Fruit fly (Drosophila melanogaster) whole organism, embryonic: Measurements from ENCODE around the gene CG15717.

Source experiments
- B-H1 ChIP-seq: fragments of 200-800 bp; sonication (Bioruptor generic); IDR thresholded peaks from 3 replicates; pipeline ENCODE4 v1.3.6; 2022; ENCODE audit warnings: missing biosample characterization, missing genetic modification characterization
- CG10321 ChIP-seq: fragments of 200-800 bp; sonication (Bioruptor generic); IDR thresholded peaks from 2 replicates; pipeline ENCODE4 v1.3.6; 2022; ENCODE audit warnings: missing biosample characterization, missing genetic modification characterization
- CG11093 ChIP-seq: fragments of 200-800 bp; sonication (Bioruptor generic); IDR thresholded peaks from 3 replicates; pipeline ENCODE4 v1.3.6; 2022; ENCODE audit warnings: missing biosample characterization, missing genetic modification characterization
- CG11456 ChIP-seq: fragments of 200-800 bp; sonication (Bioruptor generic); IDR thresholded peaks from 3 replicates; pipeline ENCODE4 v1.3.6; 2022; ENCODE audit warnings: missing biosample characterization, missing genetic modification characterization
- CG12219 ChIP-seq: fragments of 200-800 bp; sonication (Bioruptor generic); optimal IDR thresholded peaks from 3 replicates; lab custom pipeline; 2018; ENCODE audit warnings: missing biosample characterization, mild to moderate bottlenecking, missing genetic modification characterization
- CG12391 ChIP-seq: fragments of 200-800 bp; sonication (Bioruptor generic); optimal IDR thresholded peaks from 3 replicates; lab custom pipeline; 2018; ENCODE audit warnings: missing biosample characterization, mild to moderate bottlenecking, missing genetic modification characterization, moderate library complexity
- CG13287 ChIP-seq: fragments of 200-800 bp; sonication (Bioruptor generic); IDR thresholded peaks from 2 replicates; pipeline ENCODE4 v1.3.6; 2022; ENCODE audit warnings: missing biosample characterization, missing genetic modification characterization; ENCODE audit not compliant: partially characterized antibody
- CG13424 ChIP-seq: fragments of 200-800 bp; sonication (Bioruptor generic); optimal IDR thresholded peaks from 2 replicates; lab custom pipeline; 2019; ENCODE audit warnings: missing biosample characterization, mild to moderate bottlenecking, missing genetic modification characterization, moderate library complexity
- CG15269 ChIP-seq: fragments of 200-800 bp; sonication (Bioruptor generic); optimal IDR thresholded peaks from 2 replicates; lab custom pipeline; 2018; ENCODE audit warnings: missing biosample characterization, mild to moderate bottlenecking, missing genetic modification characterization, moderate library complexity
- CG15514 ChIP-seq: fragments of 200-800 bp; sonication (Bioruptor generic); optimal IDR thresholded peaks from 3 replicates; lab custom pipeline; 2017; ENCODE audit warnings: missing biosample characterization, missing genetic modification characterization, mild to moderate bottlenecking, moderate library complexity, missing genetic modification reagents
- CG16779 ChIP-seq: fragments of 200-800 bp; sonication (Bioruptor generic); IDR thresholded peaks from 2 replicates; pipeline ENCODE4 v1.3.6; 2022; ENCODE audit warnings: missing biosample characterization, missing genetic modification characterization
- CG16813 ChIP-seq: fragments of 200-800 bp; sonication (Bioruptor generic); IDR thresholded peaks from 3 replicates; pipeline ENCODE4 v1.3.6; 2022; ENCODE audit warnings: missing biosample characterization, missing genetic modification characterization; ENCODE audit not compliant: partially characterized antibody
- CG17829 ChIP-seq: fragments of 200-800 bp; optimal IDR thresholded peaks from 2 replicates; lab custom pipeline; 2019; ENCODE audit warnings: missing biosample characterization, mild to moderate bottlenecking, missing genetic modification characterization, moderate library complexity
- CG2199 ChIP-seq: fragments of 200-800 bp; sonication (Bioruptor generic); IDR thresholded peaks from 3 replicates; pipeline ENCODE4 v1.3.6; 2022; ENCODE audit warnings: missing biosample characterization, missing genetic modification characterization
- CG30431 ChIP-seq: fragments of 200-800 bp; sonication (Bioruptor generic); optimal IDR thresholded peaks from 2 replicates; lab custom pipeline; 2017; ENCODE audit warnings: missing biosample characterization, missing genetic modification characterization
- CG31224 ChIP-seq: fragments of 200-800 bp; sonication (Bioruptor generic); IDR thresholded peaks from 2 replicates; pipeline ENCODE4 v1.3.6; 2022; ENCODE audit warnings: missing biosample characterization, missing genetic modification characterization
- CG43689 ChIP-seq: fragments of 200-800 bp; sonication (Bioruptor generic); IDR thresholded peaks from 2 replicates; pipeline ENCODE4 v1.3.6; 2022; ENCODE audit warnings: missing biosample characterization, missing genetic modification characterization
- CG4854 ChIP-seq: fragments of 200-800 bp; sonication (Bioruptor generic); optimal IDR thresholded peaks from 2 replicates; lab custom pipeline; 2016; ENCODE audit warnings: missing biosample characterization, missing genetic modification characterization, inconsistent platforms
- CG7745 ChIP-seq: fragments of 200-800 bp; sonication (Bioruptor generic); optimal IDR thresholded peaks from 2 replicates; lab custom pipeline; 2018; ENCODE audit warnings: missing biosample characterization, mild to moderate bottlenecking, missing genetic modification characterization, moderate library complexity
- CG8944 ChIP-seq: fragments of 200-800 bp; sonication (Bioruptor generic); optimal IDR thresholded peaks from 3 replicates; lab custom pipeline; 2016; ENCODE audit warnings: missing biosample characterization, missing genetic modification characterization
- CG9437 ChIP-seq: fragments of 200-800 bp; sonication (Bioruptor generic); optimal IDR thresholded peaks from 2 replicates; lab custom pipeline; 2018; ENCODE audit warnings: missing biosample characterization, mild to moderate bottlenecking, missing genetic modification characterization
- CG9932 ChIP-seq: fragments of 200-800 bp; sonication (Bioruptor generic); IDR thresholded peaks from 2 replicates; pipeline ENCODE4 v1.3.6; 2022; ENCODE audit warnings: missing biosample characterization, missing genetic modification characterization
- CoRest ChIP-seq: fragments of 200-800 bp; sonication (Bioruptor generic); optimal IDR thresholded peaks from 3 replicates; lab custom pipeline; 2018; ENCODE audit warnings: missing biosample characterization, mild to moderate bottlenecking, missing genetic modification characterization, moderate library complexity
- Fer2 ChIP-seq: fragments of 200-800 bp; sonication (Bioruptor generic); optimal IDR thresholded peaks from 2 replicates; lab custom pipeline; 2018; ENCODE audit warnings: missing biosample characterization, mild to moderate bottlenecking, missing genetic modification characterization, moderate library complexity
- Gsc ChIP-seq: fragments of 200-800 bp; sonication (Bioruptor generic); IDR thresholded peaks from 2 replicates; pipeline ENCODE4 v1.3.6; 2022; ENCODE audit warnings: missing biosample characterization, missing genetic modification characterization
- HLHmδ ChIP-seq: fragments of 200-800 bp; sonication (Bioruptor generic); optimal IDR thresholded peaks from 2 replicates; lab custom pipeline; 2018; ENCODE audit warnings: missing biosample characterization, mild to moderate bottlenecking, missing genetic modification characterization, moderate library complexity
- Max ChIP-seq: fragments of 200-800 bp; sonication (Bioruptor generic); optimal IDR thresholded peaks from 2 replicates; lab custom pipeline; 2016; ENCODE audit warnings: missing biosample characterization, mild to moderate bottlenecking, missing genetic modification characterization
- Mes4 ChIP-seq: fragments of 200-800 bp; sonication (Bioruptor generic); optimal IDR thresholded peaks from 2 replicates; lab custom pipeline; 2016; ENCODE audit warnings: missing biosample characterization, missing genetic modification characterization
- NK7.1 ChIP-seq: fragments of 200-800 bp; sonication (Bioruptor generic); optimal IDR thresholded peaks from 3 replicates; lab custom pipeline; 2016; ENCODE audit warnings: missing biosample characterization, missing genetic modification characterization
- Neu2 ChIP-seq: fragments of 200-800 bp; sonication (Bioruptor generic); optimal IDR thresholded peaks from 3 replicates; lab custom pipeline; 2016; ENCODE audit warnings: missing biosample characterization, missing genetic modification characterization, borderline replicate concordance
- Ssrp ChIP-seq: fragments of 200-800 bp; sonication (Bioruptor generic); optimal IDR thresholded peaks from 2 replicates; lab custom pipeline; 2018; ENCODE audit warnings: missing biosample characterization, mild to moderate bottlenecking, missing genetic modification characterization, moderate library complexity
- amos ChIP-seq: fragments of 200-800 bp; sonication (Bioruptor generic); IDR thresholded peaks from 2 replicates; pipeline ENCODE4 v1.3.6; 2022; ENCODE audit warnings: missing biosample characterization, missing genetic modification characterization; ENCODE audit not compliant: partially characterized antibody
- cas ChIP-seq: fragments of 200-800 bp; sonication (Bioruptor generic); IDR thresholded peaks from 2 replicates; pipeline ENCODE4 v1.3.6; 2022; ENCODE audit warnings: missing biosample characterization, missing genetic modification characterization
- da ChIP-seq: fragments of 200-800 bp; sonication (Bioruptor generic); optimal IDR thresholded peaks from 2 replicates; lab custom pipeline; 2016; ENCODE audit warnings: missing biosample characterization, missing genetic modification characterization
- dati ChIP-seq: fragments of 200-800 bp; sonication (Bioruptor generic); IDR thresholded peaks from 2 replicates; pipeline ENCODE4 v1.3.6; 2022; ENCODE audit warnings: missing biosample characterization, missing genetic modification characterization
- ewg ChIP-seq: fragments of 200-800 bp; sonication (Bioruptor generic); optimal IDR thresholded peaks from 3 replicates; lab custom pipeline; 2017; ENCODE audit warnings: mild to moderate bottlenecking, missing biosample characterization, missing genetic modification reagents, missing genetic modification characterization
- fd96Cb ChIP-seq: fragments of 200-800 bp; sonication (Bioruptor generic); optimal IDR thresholded peaks from 2 replicates; lab custom pipeline; 2018; ENCODE audit warnings: missing biosample characterization, mild to moderate bottlenecking, missing genetic modification characterization, moderate library complexity
- gem ChIP-seq: fragments of 200-800 bp; sonication (Bioruptor generic); optimal IDR thresholded peaks from 2 replicates; lab custom pipeline; 2019; ENCODE audit warnings: missing biosample characterization, mild to moderate bottlenecking, missing genetic modification characterization, moderate library complexity
- gfzf ChIP-seq: fragments of 200-800 bp; sonication (Bioruptor generic); optimal IDR thresholded peaks from 2 replicates; lab custom pipeline; 2016; ENCODE audit warnings: missing biosample characterization, mild to moderate bottlenecking, missing genetic modification characterization, moderate library complexity
- grau ChIP-seq: fragments of 200-800 bp; optimal IDR thresholded peaks from 3 replicates; lab custom pipeline; 2019; ENCODE audit warnings: missing biosample characterization, mild to moderate bottlenecking, missing genetic modification characterization, moderate library complexity
- lov ChIP-seq, 2 experiments: fragments of 200-800 bp in 1 of 2; fragments of >200 bp in 1 of 2; sonication (Bioruptor generic) in 1 of 2; IDR thresholded peaks in 1 of 2; optimal IDR thresholded peaks in 1 of 2; 2 replicates in 1 of 2; 3 replicates in 1 of 2; pipeline versions ENCODE4 v1.3.6 to Lab custom; 2017 to 2022; ENCODE audit warnings: missing biosample characterization in 1 of 2, missing genetic modification characterization in 1 of 2
- nerfin-1 ChIP-seq: fragments of 200-800 bp; sonication (Bioruptor generic); optimal IDR thresholded peaks from 3 replicates; lab custom pipeline; 2019; ENCODE audit warnings: missing biosample characterization, mild to moderate bottlenecking, missing genetic modification characterization, moderate library complexity
- odd ChIP-seq: fragments of 200-800 bp; sonication (Bioruptor generic); optimal IDR thresholded peaks from 2 replicates; lab custom pipeline; 2017; ENCODE audit warnings: missing biosample characterization, mild to moderate bottlenecking, missing genetic modification characterization
- pan ChIP-seq, 4 experiments: fragments of >200 bp in 3 of 4; fragments of 200-800 bp in 1 of 4; sonication (Bioruptor generic) in 1 of 4; optimal IDR thresholded peaks in 3 of 4; IDR thresholded peaks in 1 of 4; 2 replicates each; pipeline versions ENCODE4 v1.3.6 to Lab custom; 2017 to 2022; ENCODE audit warnings: missing biosample characterization in 2 of 4, missing genetic modification characterization in 2 of 4, mixed read lengths in 1 of 4
- row ChIP-seq: fragments of 200-800 bp; sonication (Bioruptor generic); IDR thresholded peaks from 3 replicates; pipeline ENCODE4 v1.3.6; 2022; ENCODE audit warnings: missing biosample characterization, missing genetic modification characterization
- slbo ChIP-seq: fragments of 200-800 bp; sonication (Bioruptor generic); IDR thresholded peaks from 2 replicates; pipeline ENCODE4 v1.3.6; 2022; ENCODE audit warnings: missing biosample characterization, missing genetic modification characterization
- sqz ChIP-seq: fragments of 200-800 bp; sonication (Bioruptor generic); optimal IDR thresholded peaks from 3 replicates; lab custom pipeline; 2018; ENCODE audit warnings: missing biosample characterization, mild to moderate bottlenecking, missing genetic modification characterization
- trem ChIP-seq: fragments of 200-800 bp; optimal IDR thresholded peaks from 3 replicates; lab custom pipeline; 2019; ENCODE audit warnings: missing biosample characterization, mild to moderate bottlenecking, missing genetic modification characterization, moderate library complexity
- trh ChIP-seq: fragments of 200-800 bp; sonication (Bioruptor generic); optimal IDR thresholded peaks from 2 replicates; lab custom pipeline; 2016; ENCODE audit warnings: missing biosample characterization, missing genetic modification characterization

CG15717 gene

DNA sequence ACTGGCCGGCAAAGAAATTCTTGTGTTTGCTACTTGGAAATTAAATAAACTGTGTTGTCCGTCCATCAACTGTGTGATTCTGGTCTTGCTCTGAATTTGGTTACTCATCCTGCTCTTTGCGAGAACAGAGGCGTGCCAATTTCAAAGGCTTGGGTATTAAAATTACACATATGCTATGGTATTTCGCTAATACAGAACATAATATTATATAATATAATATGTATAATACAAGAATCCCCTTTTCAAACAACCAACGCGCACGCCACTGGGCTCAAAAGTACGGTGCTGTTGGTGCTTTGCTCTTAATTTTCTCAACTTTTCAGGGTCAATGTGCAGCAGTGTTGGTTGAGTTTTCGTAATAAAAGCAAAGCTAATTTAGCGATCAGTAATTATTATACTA is 28.8 kb upstream of the CG15717 start (continued):
- TF ChIP-seq Ssrp (peak; percentile 68), Mes4 (GFP tag; lab: Kevin White, UChicago) (no peak), da (no peak), gfzf (GFP tag; lab: Kevin White, UChicago) (no peak), ewg (GFP tag; lab: Kevin White, UChicago) (peak; percentile 47), CoRest (tag; lab: Kevin White, UChicago) (peak; percentile 87), fd96Cb (tag; lab: Kevin White, UChicago) (peak; percentile 74), CG7745 (no peak), CG12391 (tag; lab: Kevin White, UChicago) (peak; percentile 79), CG13424 (tag; lab: Kevin White, UChicago) (peak; percentile 89), CG11093 (GFP tag; lab: Robert Waterston, UW) (peak; percentile 72; the same call in 2 of the 3 replicates), CG16779 (no peak), Fer2 (peak; percentile 79), CG9437 (GFP tag; lab: Kevin White, UChicago) (peak; percentile 51), cas (GFP tag; lab: Robert Waterston, UW) (peak; percentile 69; the same call in 1 of the 2 replicates), trh (peak; percentile 5), grau (tag; lab: Kevin White, UChicago) (peak; percentile 88), CG16813 (GFP tag; lab: Robert Waterston, UW) (no peak), CG17829 (tag; lab: Kevin White, UChicago) (peak; percentile 70), B-H1 (GFP tag; lab: Robert Waterston, UW) (peak; percentile 81), HLHmδ (GFP tag; lab: Kevin White, UChicago) (no peak), CG9932 (GFP tag; lab: Robert Waterston, UW) (peak; percentile 92), gem (tag; lab: Kevin White, UChicago) (peak; percentile 91), CG8944 (GFP tag; lab: Kevin White, UChicago) (no peak), CG30431 (GFP tag; lab: Kevin White, UChicago) (peak; percentile 63), sqz (GFP tag; lab: Kevin White, UChicago) (peak; percentile 12), nerfin-1 (peak; percentile 45), CG15514 (GFP tag; lab: Kevin White, UChicago) (peak; percentile 80), odd (GFP tag; lab: Kevin White, UChicago) (peak; percentile 65), CG13287 (GFP tag; lab: Robert Waterston, UW) (no peak), CG15269 (tag; lab: Kevin White, UChicago) (peak; percentile 94), CG43689 (GFP tag; lab: Robert Waterston, UW) (peak; percentile 61; the same call in 1 of the 2 replicates), CG2199 (GFP tag; lab: Robert Waterston, UW) (peak; percentile 64; the same call in 1 of the 3 replicates), CG4854 (GFP tag; lab: Kevin White, UChicago) (no peak), pan (optimal IDR thresholded peaks at IDR 0.05; lab: Kevin White, UChicago) (no peak), pan (GFP tag; optimal IDR thresholded peaks at IDR 0.05 in 1 of 2, IDR thresholded peaks at IDR 0.05 in 1 of 2) (peak in 1 of 2 experiments; percentile 93), trem (tag; lab: Kevin White, UChicago) (peak; percentile 10), slbo (GFP tag; lab: Robert Waterston, UW) (peak; percentile 94), Max (GFP tag; lab: Kevin White, UChicago) (peak; percentile 10), Gsc (peak; percentile 48; the same call in 1 of the 2 replicates), CG31224 (GFP tag; lab: Robert Waterston, UW) (peak; percentile 84), NK7.1 (no peak), lov (optimal IDR thresholded peaks at IDR 0.05; lab: Kevin White, UChicago) (no peak), lov (GFP tag; IDR thresholded peaks at IDR 0.05; lab: Robert Waterston, UW) (peak; percentile 64; the same call in 1 of the 3 replicates), CG12219 (GFP tag; lab: Kevin White, UChicago) (peak; percentile 75), CG11456 (peak; percentile 91), amos (GFP tag; lab: Robert Waterston, UW) (no peak), CG10321 (GFP tag; lab: Robert Waterston, UW) (peak; percentile 71), dati (GFP tag; lab: Robert Waterston, UW) (peak; percentile 63), Neu2 (GFP tag; lab: Kevin White, UChicago) (no peak), row (peak; percentile 90)
